Worm (Caenorhabditis elegans): ENCODE results near the gene clec-51.
A peak's percentile ranks its signal among the peaks of the same experiment; 100 is the strongest.

Gene clec-51

DNA sequence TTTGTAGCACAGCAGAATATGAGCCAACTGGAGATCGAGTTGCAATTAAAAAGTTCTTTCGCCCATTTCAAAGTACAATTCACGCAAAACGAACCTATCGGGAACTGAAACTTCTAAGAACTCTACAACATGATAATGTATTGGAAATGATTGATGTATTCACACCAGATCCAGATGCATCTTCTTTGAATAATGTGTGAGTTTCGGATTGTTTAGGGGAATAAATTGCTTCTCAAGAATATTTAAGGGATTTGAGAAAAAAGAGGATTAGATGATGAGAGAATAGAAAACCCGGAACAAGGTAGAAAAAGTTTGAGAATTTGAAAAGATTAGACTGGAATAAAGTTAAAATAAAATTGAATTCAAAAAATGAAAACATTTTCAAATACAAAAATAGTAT is 19.3 kb downstream of the clec-51 start:
- no peak for TF ChIP-seq ceh-19 (GFP tag; optimal IDR thresholded peaks at IDR 0.05)
- TF ChIP-seq ceh-9 (tag; optimal IDR thresholded peaks at IDR 0.05) = no peak
- TF ChIP-seq unc-42 (tag; optimal IDR thresholded peaks at IDR 0.05) = no peak
- no peak for TF ChIP-seq mec-3 (tag; optimal IDR thresholded peaks at IDR 0.05; ENCODE audit: borderline replicate concordance)
- TF ChIP-seq ceh-6 (GFP tag; optimal IDR thresholded peaks at IDR 0.05) = no peak
- TF ChIP-seq zip-5 (tag; optimal IDR thresholded peaks at IDR 0.05) = no peak
- no peak for TF ChIP-seq pat-9 (tag; optimal IDR thresholded peaks at IDR 0.05)
- no peak for TF ChIP-seq sox-2 (GFP tag; IDR thresholded peaks at IDR 0.05)
- no peak for TF ChIP-seq ceh-31 (tag; optimal IDR thresholded peaks at IDR 0.05)
- no peak for TF ChIP-seq unc-86 (tag; optimal IDR thresholded peaks at IDR 0.05)
- no peak for TF ChIP-seq elt-4 (tag; optimal IDR thresholded peaks at IDR 0.05)
- no peak for TF ChIP-seq ref-2 (tag; optimal IDR thresholded peaks at IDR 0.05)
- no peak for TF ChIP-seq hlh-13 (GFP tag; optimal IDR thresholded peaks at IDR 0.05)
- TF ChIP-seq C38D4.7 (GFP tag; optimal IDR thresholded peaks at IDR 0.05) = no peak
- no peak for TF ChIP-seq eyg-1 (tag; optimal IDR thresholded peaks at IDR 0.05)
- no peak for TF ChIP-seq ceh-14 (tag; optimal IDR thresholded peaks at IDR 0.05)
- no peak for TF ChIP-seq ceh-48 (tag; optimal IDR thresholded peaks at IDR 0.05)

DNA sequence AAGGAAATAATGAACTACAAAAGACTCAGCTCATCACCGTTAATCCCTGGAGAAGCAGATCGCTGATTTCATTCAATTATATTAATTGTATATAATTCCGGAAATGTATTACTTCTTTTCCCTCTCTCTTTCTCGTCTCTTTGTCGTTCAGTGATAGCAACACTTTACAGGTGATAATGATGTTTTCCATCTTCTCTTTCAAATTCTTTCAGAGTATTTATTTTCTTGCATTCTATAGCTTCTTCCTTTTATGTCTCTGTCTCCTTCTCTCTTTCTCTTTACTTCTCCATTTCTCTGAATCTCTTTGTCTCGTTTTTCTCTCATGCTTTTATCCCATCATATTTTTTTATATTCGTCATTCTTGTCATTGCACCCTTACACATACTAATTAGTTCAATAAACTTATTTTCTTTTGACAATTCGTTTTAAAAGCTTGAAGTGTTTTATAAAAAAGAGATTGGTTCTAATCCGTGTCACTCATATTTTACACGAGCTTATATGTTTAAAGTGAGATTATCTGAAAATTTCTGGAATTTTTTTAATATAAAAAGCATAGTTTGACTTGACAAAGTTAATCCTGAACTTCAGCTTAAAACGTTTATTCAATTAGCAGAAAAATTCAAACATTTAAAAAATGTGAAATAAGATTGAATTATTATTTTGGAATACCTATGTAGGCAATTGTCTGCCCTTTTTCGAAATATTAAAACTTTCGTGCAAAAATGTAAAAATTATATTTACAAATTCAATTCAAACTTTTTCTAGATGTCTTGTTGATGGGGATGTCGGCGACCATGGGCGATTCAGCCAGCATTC is 20.7 kb downstream of the clec-51 start, which contains the start of gene pmk-2:
TSS of gene pmk-2 (plus strand) at position 766 of the 816 bp plus-strand sequence.
- TF ChIP-seq odd-2 (tag; optimal IDR thresholded peaks at IDR 0.05) (no peak), ceh-45 (GFP tag; IDR thresholded peaks at IDR 0.05) (no peak), ceh-14 (tag; optimal IDR thresholded peaks at IDR 0.05) (peak; percentile 6), zip-5 (tag; optimal IDR thresholded peaks at IDR 0.05) (no peak), unc-42 (tag; optimal IDR thresholded peaks at IDR 0.05) (peak; percentile 49), nhr-11 (tag; optimal IDR thresholded peaks at IDR 0.05) (no peak), tbx-7 (tag; optimal IDR thresholded peaks at IDR 0.05) (no peak)

DNA sequence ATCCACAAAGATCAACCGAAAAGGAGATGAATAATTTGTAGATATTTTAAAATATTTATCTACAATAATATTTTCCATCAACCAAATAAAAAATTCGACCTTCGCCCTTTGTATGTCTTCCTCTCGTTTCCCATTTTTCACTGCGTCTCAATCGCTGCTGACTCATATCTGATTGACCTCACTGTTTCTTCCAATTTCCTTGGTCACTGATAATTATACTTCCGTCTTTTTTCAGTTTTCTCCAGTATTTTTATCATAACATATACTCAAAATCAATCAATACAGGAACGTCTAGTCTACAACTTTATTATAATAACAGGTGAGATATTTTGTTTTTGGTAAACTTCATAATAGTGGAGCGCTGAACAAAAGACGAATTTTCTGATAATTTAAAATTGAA is 24.6 kb downstream of the clec-51 start, which contains the start of gene pmk-3:
TSS of gene pmk-3 (plus strand) at position 236 of the 400 bp plus-strand sequence.
- TF ChIP-seq K09A11.1 (tag; optimal IDR thresholded peaks at IDR 0.05; ENCODE audit: insufficient read depth) (no peak), odd-2 (tag; optimal IDR thresholded peaks at IDR 0.05) (no peak), pha-2 (tag; optimal IDR thresholded peaks at IDR 0.05) (no peak), lim-6 (tag; optimal IDR thresholded peaks at IDR 0.05) (no peak), hlh-30 (tag; optimal IDR thresholded peaks at IDR 0.05; ENCODE audit: insufficient read depth) (no peak)

DNA sequence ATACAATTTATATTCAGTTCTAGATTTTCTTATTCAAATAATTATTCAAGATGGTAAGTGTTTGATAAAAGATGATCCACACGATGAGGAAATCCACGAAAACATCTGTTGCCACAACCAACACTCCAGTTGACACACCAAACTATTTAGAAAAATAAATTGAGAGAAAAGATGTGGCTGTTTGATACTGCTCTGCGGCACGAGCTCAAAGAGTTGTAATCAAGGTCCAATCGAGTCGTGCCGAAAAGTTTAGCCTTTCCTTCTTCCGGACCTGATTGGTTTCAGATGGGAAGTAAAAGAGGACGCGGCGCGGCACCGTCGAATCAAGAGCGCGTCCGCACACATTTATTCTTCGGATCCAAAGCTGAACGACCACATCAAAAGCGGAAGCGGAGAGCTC is 27.1 kb downstream of the clec-51 start:
- no peak for TF ChIP-seq hlh-30 (tag; optimal IDR thresholded peaks at IDR 0.05; ENCODE audit: insufficient read depth)
- no peak for TF ChIP-seq ztf-16 (tag; optimal IDR thresholded peaks at IDR 0.05)
- TF ChIP-seq hlh-15 (tag; optimal IDR thresholded peaks at IDR 0.05) = no peak
- no peak for TF ChIP-seq ceh-31 (tag; optimal IDR thresholded peaks at IDR 0.05)
- TF ChIP-seq hlh-8 (tag; optimal IDR thresholded peaks at IDR 0.05) = no peak
- no peak for TF ChIP-seq tbx-2 (tag; optimal IDR thresholded peaks at IDR 0.05)
- TF ChIP-seq madf-2 (tag; optimal IDR thresholded peaks at IDR 0.05) = no peak
- no peak for TF ChIP-seq pros-1 (tag; optimal IDR thresholded peaks at IDR 0.05)
- TF ChIP-seq nhr-232 (tag; optimal IDR thresholded peaks at IDR 0.05) = no peak

DNA sequence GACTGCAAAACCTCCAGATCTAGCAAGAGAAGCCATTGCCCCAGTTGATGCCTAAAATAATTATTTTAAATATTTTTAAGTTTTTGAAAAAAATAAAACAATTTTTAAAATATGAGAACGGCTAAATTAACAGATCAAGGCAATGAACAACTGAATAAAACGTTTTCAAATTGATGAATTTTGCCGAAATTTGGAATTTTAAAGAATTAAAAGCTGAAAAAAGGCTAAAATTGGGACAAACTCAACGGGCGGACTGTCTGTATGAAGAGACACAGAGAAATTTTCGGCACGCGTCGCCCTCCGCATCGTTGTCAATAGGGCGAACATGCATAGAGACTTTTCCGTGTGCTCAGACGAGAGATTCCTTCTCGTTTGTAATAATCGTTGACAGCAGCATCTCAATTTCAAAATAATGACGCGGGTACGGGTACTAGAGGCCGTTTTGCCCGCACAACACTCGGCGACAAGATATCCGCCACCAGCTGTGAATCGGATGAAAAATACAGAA is 27.5 kb downstream of the clec-51 start, which contains the start of the genes isp-1 and islo-1:
TSS of gene isp-1 (minus strand) at position 51 of the 508 bp plus-strand sequence.
TSS of gene islo-1 (plus strand) at position 385 of the 508 bp plus-strand sequence.
- TF ChIP-seq gmeb-2 (tag; optimal IDR thresholded peaks at IDR 0.05) (no peak), eyg-1 (tag; optimal IDR thresholded peaks at IDR 0.05) (no peak), madf-2 (tag; optimal IDR thresholded peaks at IDR 0.05) (no peak), hlh-30 (tag; optimal IDR thresholded peaks at IDR 0.05; ENCODE audit: insufficient read depth) (peak; percentile 41), elt-2 (tag; optimal IDR thresholded peaks at IDR 0.05) (peak; percentile 36), ama-1 (optimal IDR thresholded peaks at IDR 0.05) (no peak), lim-6 (tag; optimal IDR thresholded peaks at IDR 0.05) (no peak), ceh-34 (tag; optimal IDR thresholded peaks at IDR 0.05) (peak; percentile 34), ceh-18 (tag; optimal IDR thresholded peaks at IDR 0.05) (peak; percentile 79), nfya-1 (tag; optimal IDR thresholded peaks at IDR 0.05) (peak; percentile 60), hlh-15 (tag; optimal IDR thresholded peaks at IDR 0.05) (no peak), ceh-31 (tag; optimal IDR thresholded peaks at IDR 0.05) (peak; percentile 55), unc-42 (tag; optimal IDR thresholded peaks at IDR 0.05) (peak; percentile 4), rnt-1 (tag; optimal IDR thresholded peaks at IDR 0.05) (peak; percentile 50), unc-55 (GFP tag; optimal IDR thresholded peaks at IDR 0.05) (peak; percentile 17), tbx-2 (tag; optimal IDR thresholded peaks at IDR 0.05) (peak; percentile 55), ceh-9 (tag; optimal IDR thresholded peaks at IDR 0.05) (no peak), ref-2 (tag; optimal IDR thresholded peaks at IDR 0.05) (peak; percentile 56)
